Fruit fly (Drosophila melanogaster): ENCODE data around the gene CG17597.

- TF ChIP-seq Pif1B (GFP tag; optimal IDR thresholded peaks at IDR 0.05) (no peak), Pif1A (GFP tag; optimal IDR thresholded peaks at IDR 0.05) (no peak), CG10348 (GFP tag; IDR thresholded peaks at IDR 0.05) (no peak)
These were observed 25.1 kb downstream of the CG17597 start for dm6 chr2L:18805637-18806403.
